Worm (Caenorhabditis elegans): ENCODE measurements around the gene F21A3.4.
A peak's percentile ranks its signal among the peaks of the same experiment; 100 is the strongest.

Gene F21A3.4

ce11 chrV:15551642-15552041 lies 15.2 kb downstream of the F21A3.4 start (continued):
- no peak for TF ChIP-seq efl-1 (GFP tag; optimal IDR thresholded peaks at IDR 0.05)
- TF ChIP-seq bed-2 (GFP tag; IDR thresholded peaks at IDR 0.05): no peak
- no peak for TF ChIP-seq nfya-2 (GFP tag; IDR thresholded peaks at IDR 0.05)
- peak; percentile 80 for TF ChIP-seq rpc-1 (optimal IDR thresholded peaks at IDR 0.05)
- peak; percentile 85 for TF ChIP-seq rpc-1 (tag; optimal IDR thresholded peaks at IDR 0.05)
- TF ChIP-seq snpc-3.4 (tag; optimal IDR thresholded peaks at IDR 0.05): peak; percentile 38
- no peak for TF ChIP-seq madf-8 (GFP tag; conservative IDR thresholded peaks at IDR 0.05)
- TF ChIP-seq ceh-91 (GFP tag; IDR thresholded peaks at IDR 0.05): no peak; the same call in 1 of the 2 replicates
- no peak for TF ChIP-seq K11D2.4 (GFP tag; IDR thresholded peaks at IDR 0.05)
- peak; percentile 47 for TF ChIP-seq snpc-4 (GFP tag; optimal IDR thresholded peaks at IDR 0.05)
- TF ChIP-seq snpc-4 (tag; optimal IDR thresholded peaks at IDR 0.05): peak in 3 of 4 experiments; percentile 33 to 68 (median 43)
- peak; percentile 30 for TF ChIP-seq lsl-1 (GFP tag; optimal IDR thresholded peaks at IDR 0.05)
- TF ChIP-seq pbrm-1 (GFP tag; IDR thresholded peaks at IDR 0.05): peak; percentile 62
- peak; percentile 91 for TF ChIP-seq lin-26 (GFP tag; IDR thresholded peaks at IDR 0.05)
- peak; percentile 72 for TF ChIP-seq zim-3 (tag; optimal IDR thresholded peaks at IDR 0.05)
- no peak for TF ChIP-seq nhr-27 (tag; optimal IDR thresholded peaks at IDR 0.05)
- peak; percentile 75; the same call in 1 of the 2 replicates for TF ChIP-seq ztf-28 (GFP tag; IDR thresholded peaks at IDR 0.05)
- peak; percentile 44 for TF ChIP-seq madf-6 (GFP tag; IDR thresholded peaks at IDR 0.05)
- TF ChIP-seq ztf-3 (GFP tag; optimal IDR thresholded peaks at IDR 0.05): no peak
- TF ChIP-seq Y79H2A.3 (GFP tag; conservative IDR thresholded peaks at IDR 0.05): no peak
- no peak for TF ChIP-seq unc-62 (GFP tag; optimal IDR thresholded peaks at IDR 0.05)
- TF ChIP-seq egl-44 (GFP tag; IDR thresholded peaks at IDR 0.05): peak; percentile 75; the same call in 1 of the 2 replicates
- TF ChIP-seq lin-35 (GFP tag; optimal IDR thresholded peaks at IDR 0.05): peak in 1 of 3 experiments; percentile 54
- TF ChIP-seq nhr-120 (GFP tag; IDR thresholded peaks at IDR 0.05): no peak
- TF ChIP-seq ccch-3 (GFP tag; optimal IDR thresholded peaks at IDR 0.05): no peak
- no peak for TF ChIP-seq F10E7.11 (tag; optimal IDR thresholded peaks at IDR 0.05)
- 0 out of 2 replicates have a peak, but pooled peaks have one; percentile 74 for TF ChIP-seq cebp-2 (GFP tag; IDR thresholded peaks at IDR 0.05)
- peak; percentile 71 for TF ChIP-seq him-1 (tag; optimal IDR thresholded peaks at IDR 0.05)
- TF ChIP-seq madf-10 (tag; optimal IDR thresholded peaks at IDR 0.05): peak; percentile 62
- TF ChIP-seq nhr-179 (tag; optimal IDR thresholded peaks at IDR 0.05): peak; percentile 44
- no peak for TF ChIP-seq hlh-12 (tag; optimal IDR thresholded peaks at IDR 0.05)

- TF ChIP-seq nhr-90 (tag; optimal IDR thresholded peaks at IDR 0.05) (peak; percentile 4), die-1 (tag; optimal IDR thresholded peaks at IDR 0.05) (peak; percentile 48), hmg-1.2 (GFP tag; IDR thresholded peaks at IDR 0.05) (peak; percentile 68), F33H1.4 (GFP tag; IDR thresholded peaks at IDR 0.05) (0 out of 2 replicates have a peak, but pooled peaks have one; percentile 17), dox-1 (GFP tag; IDR thresholded peaks at IDR 0.05) (peak; percentile 54), F55B11.4 (tag; optimal IDR thresholded peaks at IDR 0.05; ENCODE audit: borderline replicate concordance, insufficient read depth) (no peak), lsy-27 (tag; optimal IDR thresholded peaks at IDR 0.05; ENCODE audit: borderline replicate concordance, insufficient read depth) (peak; percentile 22), athp-1 (tag; optimal IDR thresholded peaks at IDR 0.05) (peak; percentile 9), lir-1 (GFP tag; conservative IDR thresholded peaks at IDR 0.05) (0 out of 2 replicates have a peak, but pooled peaks have one; percentile 37), lin-26 (GFP tag; IDR thresholded peaks at IDR 0.05) (peak; percentile 77; the same call in 1 of the 2 replicates), F49E8.2 (tag; optimal IDR thresholded peaks at IDR 0.05; ENCODE audit: insufficient read depth) (no peak), F23B12.7 (tag; optimal IDR thresholded peaks at IDR 0.05; ENCODE audit: insufficient read depth) (peak; percentile 20), attf-5 (GFP tag; optimal IDR thresholded peaks at IDR 0.05) (no peak), cebp-1 (GFP tag; IDR thresholded peaks at IDR 0.05) (no peak), cebp-1 (tag; optimal IDR thresholded peaks at IDR 0.05) (peak; percentile 12), rpc-1 (optimal IDR thresholded peaks at IDR 0.05) (peak; percentile 67), rpc-1 (tag; optimal IDR thresholded peaks at IDR 0.05) (peak; percentile 77), him-1 (tag; optimal IDR thresholded peaks at IDR 0.05) (peak; percentile 63), pbrm-1 (GFP tag; IDR thresholded peaks at IDR 0.05) (peak; percentile 15; the same call in 1 of the 2 replicates), snpc-4 (GFP tag; optimal IDR thresholded peaks at IDR 0.05) (no peak), snpc-4 (tag; optimal IDR thresholded peaks at IDR 0.05) (peak in 2 of 4 experiments; percentile 20 to 57), madf-6 (GFP tag; IDR thresholded peaks at IDR 0.05) (peak; percentile 61), snpc-1.1 (tag; optimal IDR thresholded peaks at IDR 0.05; ENCODE audit: insufficient read depth) (no peak), D2030.7 (GFP tag; IDR thresholded peaks at IDR 0.05) (peak; percentile 52)
Observed at ce11 chrV:15553869-15554268, 17.4 kb downstream of the F21A3.4 start.
